Worm (Caenorhabditis elegans) whole organism, L4/young adult: Measurements from ENCODE around the gene srh-36.

Experiments used
- W03F9.2 ChIP-seq: fragments of 150-350 bp; optimal IDR thresholded peaks from 2 replicates; lab custom pipeline; 2014; ENCODE audit warnings: missing biosample characterization, missing genetic modification characterization
- dao-5 ChIP-seq: sonication (generic microtip); optimal IDR thresholded peaks from 2 replicates; lab custom pipeline; 2016; ENCODE audit warnings: missing genotype, missing genetic modification characterization, moderate library complexity, missing compliant biosample characterization
- him-1 ChIP-seq: sonication (generic microtip); optimal IDR thresholded peaks from 2 replicates; lab custom pipeline; 2016; ENCODE audit warnings: missing genotype, missing genetic modification reagents, missing genetic modification characterization, missing compliant biosample characterization

- TF ChIP-seq dao-5 (tag; lab: Kevin White, UChicago) (no peak), him-1 (no peak), W03F9.2 (tag; lab: Kevin White, UChicago) (no peak)
Measured at ce11 chrV:2769754-2770153, 51.7 kb downstream of the srh-36 start, which contains the start of gene dhs-15.
